Fruit fly (Drosophila melanogaster) whole organism, adult: ENCODE results near the gene CG15545.

Experiments used
- CG11617 ChIP-seq: fragments of 200-800 bp; sonication (Bioruptor generic); optimal IDR thresholded peaks from 2 replicates; lab custom pipeline; 2017; ENCODE audit warnings: mild to moderate bottlenecking, missing biosample characterization, missing genetic modification reagents, missing genetic modification characterization
- CG12768 ChIP-seq: fragments of 200-800 bp; sonication (Bioruptor generic); optimal IDR thresholded peaks from 2 replicates; lab custom pipeline; 2017; ENCODE audit warnings: missing biosample characterization, missing genetic modification characterization, mild to moderate bottlenecking, moderate library complexity, missing genetic modification reagents
- CG14711 ChIP-seq: fragments of 200-800 bp; sonication (Bioruptor generic); optimal IDR thresholded peaks from 2 replicates; lab custom pipeline; 2018; ENCODE audit warnings: missing biosample characterization, mild to moderate bottlenecking, missing genetic modification characterization, moderate library complexity
- CG1620 ChIP-seq: fragments of 200-800 bp; sonication (Bioruptor generic); optimal IDR thresholded peaks from 2 replicates; lab custom pipeline; 2016; ENCODE audit warnings: missing biosample characterization, missing genetic modification characterization
- CG33017 ChIP-seq: fragments of 200-800 bp; sonication (Bioruptor generic); optimal IDR thresholded peaks from 2 replicates; lab custom pipeline; 2018; ENCODE audit warnings: missing biosample characterization, mild to moderate bottlenecking, missing genetic modification characterization, moderate library complexity
- CG5204 ChIP-seq: fragments of 200-800 bp; sonication (Bioruptor generic); optimal IDR thresholded peaks from 2 replicates; lab custom pipeline; 2016; ENCODE audit warnings: missing biosample characterization, missing genetic modification characterization
- CG7045 ChIP-seq: fragments of 200-800 bp; sonication (Bioruptor generic); optimal IDR thresholded peaks from 2 replicates; lab custom pipeline; 2017; ENCODE audit warnings: missing biosample characterization, mild to moderate bottlenecking, missing genetic modification characterization
- CG7101 ChIP-seq: fragments of 200-800 bp; sonication (Bioruptor generic); optimal IDR thresholded peaks from 2 replicates; lab custom pipeline; 2018; ENCODE audit warnings: missing biosample characterization, mild to moderate bottlenecking, missing genetic modification characterization, moderate library complexity
- Clk ChIP-seq: fragments of 200-800 bp; sonication (Bioruptor generic); optimal IDR thresholded peaks from 2 replicates; lab custom pipeline; 2017; ENCODE audit warnings: missing biosample characterization, missing genetic modification characterization
- Crg-1 ChIP-seq: fragments of 200-800 bp; sonication (Bioruptor generic); optimal IDR thresholded peaks from 2 replicates; lab custom pipeline; 2016; ENCODE audit warnings: missing biosample characterization, missing genetic modification characterization
- Hr96 ChIP-seq: fragments of 200-800 bp; sonication (Bioruptor generic); optimal IDR thresholded peaks from 2 replicates; lab custom pipeline; 2016; ENCODE audit warnings: missing biosample characterization, missing genetic modification characterization
- Mnt ChIP-seq: fragments of 200-800 bp; sonication (Bioruptor generic); optimal IDR thresholded peaks from 2 replicates; lab custom pipeline; 2016; ENCODE audit warnings: missing biosample characterization, mild to moderate bottlenecking, missing genetic modification characterization
- bab1 ChIP-seq: fragments of 200-800 bp; sonication (Bioruptor generic); optimal IDR thresholded peaks from 3 replicates; lab custom pipeline; 2019; ENCODE audit warnings: missing biosample characterization, mild to moderate bottlenecking, missing genetic modification characterization, moderate library complexity
- cic ChIP-seq: fragments of 200-800 bp; sonication (Bioruptor generic); optimal IDR thresholded peaks from 2 replicates; lab custom pipeline; 2017; ENCODE audit warnings: missing biosample characterization, mild to moderate bottlenecking, missing genetic modification characterization, moderate library complexity
- cnc ChIP-seq, 2 experiments: fragments of >200 bp; optimal IDR thresholded peaks; 2 replicates each; lab custom pipeline; 2017
- kay ChIP-seq: fragments of 200-800 bp; sonication (Bioruptor generic); peaks from one replicate; lab custom pipeline; 2016; ENCODE audit warnings: missing biosample characterization, missing genetic modification characterization, borderline replicate concordance
- ovo ChIP-seq: fragments of 200-800 bp; sonication (Bioruptor generic); optimal IDR thresholded peaks from 2 replicates; lab custom pipeline; 2016; ENCODE audit warnings: missing biosample characterization, missing genetic modification characterization
- pad ChIP-seq: fragments of 200-800 bp; sonication (Bioruptor generic); optimal IDR thresholded peaks from 3 replicates; lab custom pipeline; 2017; ENCODE audit warnings: missing biosample characterization, missing genetic modification characterization, mild to moderate bottlenecking, moderate library complexity, missing genetic modification reagents
- tj ChIP-seq: fragments of 200-800 bp; sonication (Bioruptor generic); optimal IDR thresholded peaks from 3 replicates; lab custom pipeline; 2017; ENCODE audit warnings: missing biosample characterization, mild to moderate bottlenecking, missing genetic modification characterization, moderate library complexity
- toe ChIP-seq: fragments of 200-800 bp; sonication (Bioruptor generic); optimal IDR thresholded peaks from 2 replicates; lab custom pipeline; 2016; ENCODE audit warnings: missing biosample characterization, missing genetic modification characterization

The CG15545 gene

DNA sequence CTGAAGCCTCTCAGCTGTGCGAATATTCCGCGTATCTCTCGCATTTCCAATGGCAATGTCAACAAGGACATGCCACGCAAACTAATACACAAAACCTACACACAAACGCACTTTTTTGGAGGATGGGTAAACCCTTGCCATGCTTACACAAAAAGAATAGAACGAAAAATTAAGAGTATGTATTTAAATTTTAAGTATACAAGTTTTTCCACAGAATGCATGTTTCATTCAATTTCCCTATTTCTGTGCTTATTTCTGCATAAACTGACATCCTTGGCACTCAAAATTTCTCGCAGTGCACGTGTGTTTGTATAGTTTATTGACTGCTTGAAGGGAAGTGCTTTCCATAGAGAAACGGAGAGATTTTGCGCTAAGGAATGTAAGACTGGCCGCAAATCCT, 37.7 kb upstream of the CG15545 start:
- TF ChIP-seq toe (GFP tag; lab: Kevin White, UChicago) (no peak), CG11617 (GFP tag; lab: Kevin White, UChicago) (no peak), Crg-1 (GFP tag; lab: Kevin White, UChicago) (no peak), cic (no peak), cnc (optimal IDR thresholded peaks at IDR 0.05; lab: Kevin White, UChicago) (no peak), CG33017 (no peak), ovo (GFP tag; lab: Kevin White, UChicago) (no peak), kay (no peak), CG5204 (no peak), Clk (GFP tag; lab: Kevin White, UChicago) (no peak), Hr96 (GFP tag; lab: Kevin White, UChicago) (no peak), CG7045 (GFP tag; lab: Kevin White, UChicago) (no peak), CG12768 (GFP tag; lab: Kevin White, UChicago) (no peak), bab1 (no peak), pad (GFP tag; lab: Kevin White, UChicago) (no peak), CG14711 (tag; lab: Kevin White, UChicago) (no peak), CG1620 (GFP tag; lab: Kevin White, UChicago) (no peak)

DNA sequence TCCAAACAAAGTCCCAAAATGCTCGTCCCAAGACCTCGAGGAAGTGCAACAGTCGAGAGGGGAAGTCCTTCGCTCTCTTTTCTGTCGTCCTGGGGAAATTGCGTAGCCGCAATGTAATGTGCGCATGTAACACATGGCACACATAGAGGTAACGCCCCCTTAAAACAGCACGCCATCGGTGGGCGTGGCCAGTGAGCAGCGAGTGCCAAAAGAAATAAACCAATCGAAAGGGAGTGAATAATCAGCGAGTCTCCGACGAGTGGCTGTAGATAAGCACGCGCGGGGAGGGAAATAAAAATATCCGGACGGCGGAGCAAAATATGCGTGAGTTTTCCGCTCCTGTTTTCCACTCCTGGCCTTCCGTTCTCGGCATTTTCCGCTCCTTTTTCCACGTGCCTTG, 36.9 kb upstream of the CG15545 start:
- TF ChIP-seq pad (GFP tag; lab: Kevin White, UChicago) (peak; percentile 70), kay (no peak)

DNA sequence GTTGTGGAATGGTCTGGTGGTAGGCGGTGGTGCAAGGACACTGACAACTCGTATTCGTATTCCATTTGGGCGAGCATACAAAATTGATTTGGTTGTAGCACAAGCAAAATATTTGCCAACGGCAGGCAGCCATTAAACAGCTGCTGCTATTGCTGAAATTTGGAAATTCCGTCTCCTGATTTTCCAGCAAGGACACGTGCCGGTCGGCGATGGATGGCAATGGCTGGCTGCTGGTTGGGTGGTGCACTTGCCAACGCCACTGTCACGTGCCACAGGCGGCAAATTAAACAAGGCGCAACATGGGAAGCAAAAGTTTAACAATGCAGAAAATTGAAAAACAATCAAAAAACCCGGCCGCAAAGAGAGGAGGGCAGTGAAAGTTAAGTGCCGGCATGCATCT, 31.8 kb upstream of the CG15545 start:
- TF ChIP-seq CG1620 (GFP tag; lab: Kevin White, UChicago) (no peak), cic (no peak), toe (GFP tag; lab: Kevin White, UChicago) (no peak)

DNA sequence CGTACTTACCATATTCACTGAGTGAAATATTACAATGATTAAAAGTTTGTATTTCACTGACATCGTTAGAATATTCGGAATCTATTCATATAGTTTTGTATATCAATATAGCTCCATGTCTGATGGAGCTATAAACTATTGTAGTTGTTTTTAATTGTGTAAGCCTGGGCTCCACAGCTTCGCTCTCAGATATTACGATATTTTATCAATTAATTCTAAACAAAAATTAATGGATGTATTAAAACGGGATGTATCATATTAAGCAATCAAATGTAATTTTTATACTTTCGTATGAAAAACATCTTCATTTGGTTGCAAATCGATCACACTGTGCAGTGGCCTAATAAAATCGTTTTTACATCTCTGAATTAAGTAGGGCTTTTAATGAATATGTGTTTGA, 29.9 kb upstream of the CG15545 start, which contains the start of gene CG33483:
Gene CG33483, minus strand, starts transcription at position 101 of the 400 bp plus-strand sequence.
- TF ChIP-seq CG33017 (no peak), cic (no peak), CG1620 (GFP tag; lab: Kevin White, UChicago) (no peak), CG12768 (GFP tag; lab: Kevin White, UChicago) (no peak)

DNA sequence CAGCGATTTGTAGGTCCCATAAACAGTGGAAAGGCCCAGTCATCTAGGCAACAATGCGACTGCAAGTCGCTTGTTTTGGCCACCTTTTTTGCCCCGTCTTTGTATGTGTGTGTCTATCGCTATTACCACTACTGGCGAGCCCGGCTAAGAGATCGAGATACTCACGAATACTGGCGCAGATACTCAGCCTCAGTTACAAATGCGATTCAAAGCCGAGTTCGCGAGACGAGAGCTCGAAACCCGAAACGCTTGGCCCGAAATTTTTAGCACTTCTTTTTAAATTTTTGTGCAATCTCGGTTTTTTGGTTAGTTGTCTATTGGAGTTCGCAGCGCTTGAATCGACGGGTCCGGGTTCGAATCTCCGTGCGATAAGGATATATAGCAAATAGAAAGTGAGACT, 21.6 kb upstream of the CG15545 start, which contains the start of gene Cyp4c3:
Gene Cyp4c3, plus strand, starts transcription at position 301 of the 400 bp plus-strand sequence.
- no peak for TF ChIP-seq cnc (optimal IDR thresholded peaks at IDR 0.05; lab: Kevin White, UChicago)
- TF ChIP-seq CG33017: no peak
- TF ChIP-seq CG1620 (GFP tag; lab: Kevin White, UChicago): no peak

DNA sequence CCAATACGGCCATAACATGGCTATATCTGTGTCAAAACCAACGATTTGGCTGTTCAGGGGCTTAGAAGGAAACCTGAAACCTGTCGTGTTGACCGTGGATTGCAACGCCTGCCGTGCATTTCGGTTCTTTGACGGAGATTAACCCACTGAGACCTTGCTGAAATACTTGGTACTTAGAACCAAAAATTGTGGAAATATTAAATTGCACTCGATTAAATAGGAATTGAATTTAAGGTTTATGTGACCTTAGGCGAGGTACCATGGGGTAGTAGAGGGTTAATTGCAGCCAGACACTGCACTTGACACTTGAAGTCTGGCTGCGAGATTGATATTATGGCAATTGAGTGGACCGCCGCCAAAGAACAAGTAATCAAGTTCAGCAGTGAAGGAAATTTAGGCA, 17.9 kb upstream of the CG15545 start:
- TF ChIP-seq Crg-1 (GFP tag; lab: Kevin White, UChicago) (no peak), Clk (GFP tag; lab: Kevin White, UChicago) (no peak), CG7045 (GFP tag; lab: Kevin White, UChicago) (no peak), CG14711 (tag; lab: Kevin White, UChicago) (no peak), kay (peak; percentile 74), Mnt (GFP tag; lab: Kevin White, UChicago) (no peak), CG7101 (tag; lab: Kevin White, UChicago) (no peak), ovo (GFP tag; lab: Kevin White, UChicago) (no peak)

DNA sequence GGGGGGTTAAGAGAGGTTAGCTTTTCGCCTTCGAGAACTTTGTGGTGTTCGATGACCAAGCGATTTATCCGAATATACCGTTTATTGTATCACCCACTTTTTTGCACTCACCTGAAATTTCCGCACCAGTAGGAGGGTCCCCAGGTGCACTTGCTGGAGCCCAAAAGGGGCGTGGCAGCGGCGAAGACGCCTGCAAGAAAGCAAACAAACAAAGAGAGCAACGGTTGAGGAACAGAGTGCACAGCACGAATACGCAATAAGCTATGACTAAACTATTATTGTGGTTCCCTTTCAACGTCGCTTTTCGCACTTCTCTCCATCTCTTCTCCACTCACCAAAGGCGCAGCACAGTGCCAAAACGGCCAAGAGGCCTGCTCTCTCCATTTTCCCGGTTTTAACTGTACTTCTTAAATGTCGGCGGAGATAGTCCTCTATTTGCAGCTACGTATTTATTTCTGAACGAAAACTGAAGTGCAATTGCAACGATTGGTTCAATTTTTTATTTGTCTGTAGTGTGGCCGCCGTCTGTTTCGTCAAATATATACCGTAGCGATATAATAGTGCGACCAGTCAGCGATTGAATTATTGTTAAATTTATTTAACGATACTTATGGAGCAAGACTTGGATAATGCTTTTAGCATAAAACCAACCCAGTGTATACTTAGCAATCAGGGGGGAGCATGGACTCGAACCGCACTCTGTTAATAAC, 16.6 kb upstream of the CG15545 start, which contains the start of gene Sap-r:
Gene Sap-r, minus strand, starts transcription at position 513 of the 710 bp plus-strand sequence.
- no peak for TF ChIP-seq CG11617 (GFP tag; lab: Kevin White, UChicago)
- no peak for TF ChIP-seq CG5204
- TF ChIP-seq bab1: peak; percentile 88
- no peak for TF ChIP-seq CG33017
- TF ChIP-seq ovo (GFP tag; lab: Kevin White, UChicago): peak; percentile 17
- peak; percentile 58 for TF ChIP-seq tj (GFP tag; lab: Kevin White, UChicago)
- no peak for TF ChIP-seq Hr96 (GFP tag; lab: Kevin White, UChicago)
- no peak for TF ChIP-seq CG12768 (GFP tag; lab: Kevin White, UChicago)
- peak; percentile 33 for TF ChIP-seq CG14711 (tag; lab: Kevin White, UChicago)
- no peak for TF ChIP-seq toe (GFP tag; lab: Kevin White, UChicago)
- peak; percentile 9 for TF ChIP-seq CG7101 (tag; lab: Kevin White, UChicago)
- TF ChIP-seq CG1620 (GFP tag; lab: Kevin White, UChicago): peak; percentile 14
- no peak for TF ChIP-seq kay
- no peak for TF ChIP-seq pad (GFP tag; lab: Kevin White, UChicago)
- TF ChIP-seq Clk (GFP tag; lab: Kevin White, UChicago): no peak
- no peak for TF ChIP-seq CG7045 (GFP tag; lab: Kevin White, UChicago)
- no peak for TF ChIP-seq Mnt (GFP tag; lab: Kevin White, UChicago)
- no peak for TF ChIP-seq cic
- peak; percentile 87 to 95 for TF ChIP-seq cnc (optimal IDR thresholded peaks at IDR 0.05; lab: Kevin White, UChicago)
- TF ChIP-seq Crg-1 (GFP tag; lab: Kevin White, UChicago): no peak
